Worm (Caenorhabditis elegans) whole organism, midembryonic: ENCODE data around the gene F46C3.6.

Source experiments
- T22C8.4 ChIP-seq: fragments of 200-800 bp; sonication (Bioruptor generic); IDR thresholded peaks from 2 replicates; pipeline ENCODE4 v1.3.6; 2022; ENCODE audit warnings: missing genetic modification characterization, missing compliant biosample characterization
- tab-1 ChIP-seq: fragments of 200-800 bp; sonication (Bioruptor generic); IDR thresholded peaks from 2 replicates; pipeline ENCODE4 v1.3.6; 2022; ENCODE audit warnings: missing genetic modification characterization, missing compliant biosample characterization

- no peak for TF ChIP-seq T22C8.4 (GFP tag; lab: Robert Waterston, UW)
- no peak for TF ChIP-seq tab-1 (GFP tag; lab: Robert Waterston, UW)
Measured at ce11 chrX:11414837-11415550, 4.9 kb downstream of the F46C3.6 start, which contains the start of gene pek-1.
